Worm (Caenorhabditis elegans) whole organism, mixed stage, embryonic: ENCODE results near the gene F21C10.19.

ENCODE experiments used
- M03D4.4 ChIP-seq: sonication (generic microtip); optimal IDR thresholded peaks from 2 replicates; lab custom pipeline; 2017; ENCODE audit warnings: mild to moderate bottlenecking, missing genetic modification characterization, missing compliant biosample characterization
- blmp-1 ChIP-seq: fragments of 150-350 bp; optimal IDR thresholded peaks from 2 replicates; lab custom pipeline; 2014; ENCODE audit warnings: missing biosample characterization, missing genetic modification characterization
- drap-1 ChIP-seq: fragments of 200-800 bp; sonication (Bioruptor generic); optimal IDR thresholded peaks from 3 replicates; lab custom pipeline; 2018; ENCODE audit warnings: mild to moderate bottlenecking, missing genetic modification characterization, missing compliant biosample characterization
- snpc-4 ChIP-seq: fragments of 150-350 bp; optimal IDR thresholded peaks from 2 replicates; lab custom pipeline; 2014; ENCODE audit warnings: missing biosample characterization, missing genetic modification characterization
- ztf-11 ChIP-seq: fragments of 150-350 bp; optimal IDR thresholded peaks from 2 replicates; lab custom pipeline; 2014; ENCODE audit warnings: missing biosample characterization, missing genetic modification characterization

The F21C10.19 gene

ce11 chrV:9175218-9175837, 44.5 kb downstream of the F21C10.19 start, which contains the start of gene spas-1 (continued):
- TF ChIP-seq drap-1 (GFP tag; lab: Kevin White, UChicago), result peak; percentile 34
- no peak for TF ChIP-seq blmp-1 (tag; lab: Kevin White, UChicago)
- TF ChIP-seq M03D4.4 (tag; lab: Kevin White, UChicago), result peak; percentile 60
- no peak for TF ChIP-seq snpc-4 (tag; lab: Kevin White, UChicago)
- no peak for TF ChIP-seq ztf-11
